Fruit fly (Drosophila melanogaster) whole organism, prepupa: ENCODE results near the gene CG4815.

Experiments
- Blimp-1 ChIP-seq: fragments of 200-800 bp; sonication (Bioruptor generic); optimal IDR thresholded peaks from 3 replicates; lab custom pipeline; 2017; ENCODE audit warnings: missing biosample characterization, missing genetic modification characterization, mild to moderate bottlenecking, moderate library complexity, missing genetic modification reagents
- CG11294 ChIP-seq: fragments of 200-800 bp; sonication (Bioruptor generic); IDR thresholded peaks from 2 replicates; pipeline ENCODE4 v1.3.6; 2022; ENCODE audit warnings: missing biosample characterization, missing genetic modification characterization
- CG11902 ChIP-seq: fragments of 200-800 bp; sonication (Bioruptor generic); optimal IDR thresholded peaks from 3 replicates; lab custom pipeline; 2016; ENCODE audit warnings: missing biosample characterization, missing genetic modification characterization
- CG15336 ChIP-seq: fragments of 200-800 bp; sonication (Bioruptor generic); IDR thresholded peaks from 2 replicates; pipeline ENCODE4 v1.3.6; 2022; ENCODE audit warnings: missing biosample characterization, missing genetic modification characterization
- CG1621 ChIP-seq: fragments of 200-800 bp; sonication (Bioruptor generic); optimal IDR thresholded peaks from 3 replicates; lab custom pipeline; 2018; ENCODE audit warnings: missing biosample characterization, mild to moderate bottlenecking, missing genetic modification characterization
- CG16779 ChIP-seq: fragments of 200-800 bp; sonication (Bioruptor generic); optimal IDR thresholded peaks from 3 replicates; lab custom pipeline; 2017; ENCODE audit warnings: missing biosample characterization, mild to moderate bottlenecking, missing genetic modification characterization
- CG3032 ChIP-seq: fragments of 200-800 bp; optimal IDR thresholded peaks from 2 replicates; lab custom pipeline; 2019; ENCODE audit warnings: missing biosample characterization, mild to moderate bottlenecking, missing genetic modification characterization, moderate library complexity
- CG31627 ChIP-seq: fragments of 200-800 bp; sonication (Bioruptor generic); optimal IDR thresholded peaks from 3 replicates; lab custom pipeline; 2016; ENCODE audit warnings: missing biosample characterization, missing genetic modification characterization
- CG32006 ChIP-seq: fragments of 200-800 bp; sonication (Bioruptor generic); optimal IDR thresholded peaks from 3 replicates; lab custom pipeline; 2017; ENCODE audit warnings: missing biosample characterization, mild to moderate bottlenecking, missing genetic modification characterization
- CG34406 ChIP-seq: fragments of 200-800 bp; sonication (Bioruptor generic); optimal IDR thresholded peaks from 3 replicates; lab custom pipeline; 2016; ENCODE audit warnings: missing biosample characterization, missing genetic modification characterization
- CG3919 ChIP-seq: fragments of 200-800 bp; sonication (Bioruptor generic); optimal IDR thresholded peaks from 3 replicates; lab custom pipeline; 2016; ENCODE audit warnings: missing biosample characterization, missing genetic modification characterization
- CG6792 ChIP-seq: fragments of 200-800 bp; sonication (Bioruptor generic); optimal IDR thresholded peaks from 3 replicates; lab custom pipeline; 2016; ENCODE audit warnings: missing biosample characterization, missing genetic modification characterization
- CG7368 ChIP-seq: fragments of 200-800 bp; sonication (Bioruptor generic); optimal IDR thresholded peaks from 3 replicates; lab custom pipeline; 2016; ENCODE audit warnings: missing biosample characterization, missing genetic modification characterization
- CG8119 ChIP-seq: fragments of 200-800 bp; sonication (Bioruptor generic); IDR thresholded peaks from 3 replicates; pipeline ENCODE4 v1.3.6; 2022; ENCODE audit warnings: missing biosample characterization, missing genetic modification characterization
- CG8632 ChIP-seq: fragments of 200-800 bp; sonication (Bioruptor generic); optimal IDR thresholded peaks from 3 replicates; lab custom pipeline; 2016; ENCODE audit warnings: missing biosample characterization, missing genetic modification characterization
- Eip78C ChIP-seq: fragments of 200-800 bp; sonication (Bioruptor generic); peaks from one replicate; lab custom pipeline; 2016; ENCODE audit warnings: missing biosample characterization, missing genetic modification characterization
- Eip93F ChIP-seq: fragments of 200-800 bp; sonication (Bioruptor generic); optimal IDR thresholded peaks from 2 replicates; lab custom pipeline; 2016; ENCODE audit warnings: missing biosample characterization, mild to moderate bottlenecking, missing genetic modification characterization
- Lpt ChIP-seq: fragments of 200-800 bp; sonication (Bioruptor generic); optimal IDR thresholded peaks from 3 replicates; lab custom pipeline; 2016; ENCODE audit warnings: missing biosample characterization, missing genetic modification characterization
- Met ChIP-seq: fragments of 200-800 bp; sonication (Bioruptor generic); optimal IDR thresholded peaks from 3 replicates; lab custom pipeline; 2016; ENCODE audit warnings: missing biosample characterization, missing genetic modification characterization
- OdsH ChIP-seq: fragments of 200-800 bp; sonication (Bioruptor generic); optimal IDR thresholded peaks from 3 replicates; lab custom pipeline; 2016; ENCODE audit warnings: missing biosample characterization, missing genetic modification characterization
- Smox ChIP-seq: fragments of 200-800 bp; sonication (Bioruptor generic); optimal IDR thresholded peaks from 3 replicates; lab custom pipeline; 2016; ENCODE audit warnings: missing biosample characterization, missing genetic modification characterization
- Sox102F ChIP-seq: fragments of 200-800 bp; sonication (Bioruptor generic); optimal IDR thresholded peaks from 2 replicates; lab custom pipeline; 2016; ENCODE audit warnings: missing biosample characterization, mild to moderate bottlenecking, missing genetic modification characterization
- Sox14 ChIP-seq: fragments of 200-800 bp; sonication (Bioruptor generic); optimal IDR thresholded peaks from 3 replicates; lab custom pipeline; 2016; ENCODE audit warnings: missing biosample characterization, missing genetic modification characterization
- acj6 ChIP-seq: fragments of 200-800 bp; sonication (Bioruptor generic); optimal IDR thresholded peaks from 3 replicates; lab custom pipeline; 2016; ENCODE audit warnings: missing biosample characterization, missing genetic modification characterization
- dsx ChIP-seq: fragments of 200-800 bp; optimal IDR thresholded peaks from 3 replicates; lab custom pipeline; 2019; ENCODE audit warnings: missing biosample characterization, mild to moderate bottlenecking, missing genetic modification characterization, moderate library complexity; ENCODE audit not compliant: poor library complexity, severe bottlenecking
- esn ChIP-seq: fragments of 200-800 bp; sonication (Bioruptor generic); optimal IDR thresholded peaks from 2 replicates; lab custom pipeline; 2016; ENCODE audit warnings: missing biosample characterization, mild to moderate bottlenecking, missing genetic modification characterization, moderate library complexity
- fd59A ChIP-seq: fragments of 200-800 bp; sonication (Bioruptor generic); optimal IDR thresholded peaks from 2 replicates; lab custom pipeline; 2017; ENCODE audit warnings: missing biosample characterization, mild to moderate bottlenecking, missing genetic modification characterization, missing genetic modification reagents
- lz ChIP-seq: fragments of 200-800 bp; sonication (Bioruptor generic); optimal IDR thresholded peaks from 3 replicates; lab custom pipeline; 2016; ENCODE audit warnings: missing biosample characterization, missing genetic modification characterization
- net ChIP-seq: fragments of 200-800 bp; sonication (Bioruptor generic); optimal IDR thresholded peaks from 3 replicates; lab custom pipeline; 2016; ENCODE audit warnings: missing biosample characterization, missing genetic modification characterization
- pdm3 ChIP-seq: fragments of 200-800 bp; sonication (Bioruptor generic); optimal IDR thresholded peaks from 3 replicates; lab custom pipeline; 2016; ENCODE audit warnings: missing biosample characterization, missing genetic modification characterization
- salr ChIP-seq, 2 experiments: fragments of 200-800 bp; sonication (Bioruptor generic); optimal IDR thresholded peaks; 3 replicates each; lab custom pipeline; 2016 to 2018; ENCODE audit warnings: missing biosample characterization in 2 of 2, missing genetic modification characterization in 2 of 2, mild to moderate bottlenecking in 1 of 2
- svp ChIP-seq: fragments of 200-800 bp; sonication (Bioruptor generic); peaks from one replicate; lab custom pipeline; 2016; ENCODE audit warnings: missing biosample characterization, missing genetic modification characterization
- topi ChIP-seq: fragments of 200-800 bp; sonication (Bioruptor generic); optimal IDR thresholded peaks from 3 replicates; lab custom pipeline; 2016; ENCODE audit warnings: missing biosample characterization, missing genetic modification characterization
- vri ChIP-seq: fragments of 200-800 bp; sonication (Bioruptor generic); optimal IDR thresholded peaks from 3 replicates; lab custom pipeline; 2016; ENCODE audit warnings: missing biosample characterization, mild to moderate bottlenecking, missing genetic modification characterization

CG4815 gene

DNA sequence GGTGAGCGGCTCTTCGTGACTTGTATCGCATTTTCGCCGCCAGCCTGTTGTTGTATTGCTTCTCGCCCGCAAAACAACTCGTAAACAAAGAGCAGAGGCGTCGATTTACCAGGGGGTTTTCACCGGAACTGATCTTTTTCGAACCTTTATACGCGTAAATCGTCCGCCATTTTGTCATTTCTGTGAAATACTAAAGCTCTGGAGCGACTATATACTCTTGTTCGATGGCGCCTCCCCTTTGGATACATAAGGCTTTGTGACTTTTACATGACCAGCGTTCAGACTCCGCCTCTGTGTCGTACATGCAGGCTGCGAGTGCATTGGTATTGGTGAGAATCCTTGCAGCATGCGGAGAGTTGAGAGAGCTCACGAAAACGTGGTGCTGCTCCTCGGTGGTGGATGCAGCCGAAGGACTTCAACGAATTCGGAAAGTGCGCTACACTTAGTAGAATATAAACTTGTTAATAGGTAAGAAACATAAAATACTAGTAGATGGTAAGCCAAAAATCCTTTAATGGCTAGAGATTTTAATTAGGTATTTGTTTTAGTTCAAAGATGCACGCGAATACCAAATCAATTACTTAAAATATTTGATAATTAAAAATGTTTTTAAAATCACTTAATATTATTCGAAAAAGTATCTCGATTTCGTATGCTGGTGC is 34.8 kb upstream of the CG4815 start (continued):
- TF ChIP-seq CG7368 (GFP tag; lab: Kevin White, UChicago) (peak; percentile 46), CG3919 (GFP tag; lab: Kevin White, UChicago) (peak; percentile 50), CG31627 (peak; percentile 28), CG15336 (GFP tag; lab: Robert Waterston, UW) (peak; percentile 25), pdm3 (GFP tag; lab: Kevin White, UChicago) (peak; percentile 57), CG8119 (GFP tag; lab: Robert Waterston, UW) (peak; percentile 52; the same call in 2 of the 3 replicates), CG32006 (GFP tag; lab: Kevin White, UChicago) (peak; percentile 65), CG11902 (GFP tag; lab: Kevin White, UChicago) (no peak), Sox14 (GFP tag; lab: Kevin White, UChicago) (peak; percentile 14), Sox102F (GFP tag; lab: Kevin White, UChicago) (peak; percentile 44), vri (GFP tag; lab: Kevin White, UChicago) (no peak), acj6 (peak; percentile 31), CG11294 (GFP tag; lab: Robert Waterston, UW) (peak; percentile 39), lz (peak; percentile 23), CG3032 (tag; lab: Kevin White, UChicago) (peak; percentile 40), OdsH (GFP tag; lab: Kevin White, UChicago) (peak; percentile 38), CG1621 (peak; percentile 40)

DNA sequence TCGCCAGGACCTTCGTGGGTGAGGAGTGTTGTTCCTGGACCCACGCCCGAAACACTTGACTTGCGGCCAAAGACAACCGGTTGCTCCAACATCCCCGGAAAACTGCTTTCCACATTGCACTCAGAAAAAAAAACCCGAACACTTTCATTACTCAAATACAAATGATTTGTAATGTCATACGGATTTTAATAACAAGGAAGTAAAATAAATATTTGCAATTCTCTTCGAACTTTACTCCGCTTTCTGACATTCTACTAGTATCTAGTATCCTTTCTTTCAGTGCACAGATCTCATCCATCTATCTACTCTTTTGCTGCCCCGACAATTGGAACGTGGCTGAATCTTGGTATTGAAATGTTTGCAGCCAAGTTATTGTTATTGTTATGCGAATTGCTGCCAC is 30.0 kb upstream of the CG4815 start:
- TF ChIP-seq Eip93F (no peak), svp (peak; percentile 53), Eip78C (GFP tag; lab: Kevin White, UChicago) (peak; percentile 5), Smox (GFP tag; lab: Kevin White, UChicago) (no peak)
- TF ChIP-seq, all 60 proteins: peak for 2

DNA sequence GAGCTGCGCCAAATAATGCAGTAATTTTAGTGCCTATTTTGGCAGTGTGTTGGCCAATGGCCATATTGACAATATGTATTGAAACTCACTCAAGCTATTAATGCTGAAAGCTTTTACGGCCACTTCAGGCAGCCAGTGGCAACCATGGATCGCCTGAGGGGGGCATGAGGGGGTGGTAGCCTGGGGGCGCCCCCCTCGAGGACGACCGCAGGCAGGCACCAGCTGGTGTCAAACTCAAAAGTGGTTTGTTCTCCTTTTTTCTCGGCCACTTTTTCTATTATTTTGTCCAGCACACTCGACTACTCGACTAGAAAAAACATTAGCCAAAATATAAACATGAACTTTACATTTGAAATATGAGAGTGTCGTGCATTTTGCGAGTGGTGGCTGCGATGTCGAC is 29.2 kb upstream of the CG4815 start:
- TF ChIP-seq salr (GFP tag; optimal IDR thresholded peaks at IDR 0.05; lab: Kevin White, UChicago) (no peak), fd59A (GFP tag; lab: Kevin White, UChicago) (no peak), dsx (GFP tag; lab: Kevin White, UChicago) (no peak), CG6792 (GFP tag; lab: Kevin White, UChicago) (no peak), CG34406 (GFP tag; lab: Kevin White, UChicago) (no peak), Sox14 (GFP tag; lab: Kevin White, UChicago) (no peak), lz (no peak), CG11902 (GFP tag; lab: Kevin White, UChicago) (no peak), CG8632 (GFP tag; lab: Kevin White, UChicago) (no peak), Lpt (GFP tag; lab: Kevin White, UChicago) (no peak), Met (no peak), net (GFP tag; lab: Kevin White, UChicago) (no peak), CG31627 (no peak), CG32006 (GFP tag; lab: Kevin White, UChicago) (no peak), esn (GFP tag; lab: Kevin White, UChicago) (no peak), Blimp-1 (GFP tag; lab: Kevin White, UChicago) (no peak), topi (GFP tag; lab: Kevin White, UChicago) (no peak), CG7368 (GFP tag; lab: Kevin White, UChicago) (no peak)

DNA sequence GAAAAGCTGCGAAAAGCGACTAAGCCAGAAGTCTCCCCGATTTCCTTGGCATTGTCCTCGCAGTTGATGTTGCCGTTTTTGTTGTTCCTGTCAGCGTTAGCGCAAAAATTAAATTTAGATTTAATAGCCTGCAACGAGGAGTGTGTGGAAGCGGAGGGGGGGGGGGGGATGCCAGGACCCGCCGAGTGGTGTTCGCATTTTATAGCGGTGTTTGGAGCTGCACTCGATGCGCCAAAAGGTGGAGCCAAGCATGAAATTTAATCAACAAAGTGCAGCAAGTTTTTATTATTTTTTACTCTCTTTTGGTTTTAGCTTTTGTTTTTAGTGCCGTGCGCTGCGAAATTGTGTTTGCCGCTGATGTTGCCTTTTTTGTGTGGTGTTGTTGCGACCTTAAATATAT is 24.5 kb upstream of the CG4815 start:
- TF ChIP-seq CG3032 (tag; lab: Kevin White, UChicago): no peak

DNA sequence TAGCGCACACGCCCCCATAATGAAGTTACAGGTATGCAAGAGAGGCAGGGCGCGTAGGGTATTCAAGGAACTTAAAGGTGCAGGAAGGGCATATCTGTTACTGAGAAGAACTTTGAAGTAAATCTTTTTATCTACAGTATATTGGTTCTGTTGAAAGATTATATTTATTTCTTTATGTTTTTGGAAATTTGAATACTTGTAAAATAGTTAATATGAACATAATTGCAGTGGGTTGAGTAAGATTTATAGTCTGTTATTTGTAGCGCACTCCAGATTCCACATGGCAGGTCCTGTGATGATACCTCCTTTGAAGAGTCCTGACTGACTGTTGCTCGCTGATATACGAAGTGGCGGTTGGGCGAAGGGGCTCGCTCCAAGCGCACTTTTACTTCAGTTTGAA is 13.5 kb upstream of the CG4815 start:
- TF ChIP-seq CG16779: no peak
- TF ChIP-seq Eip78C (GFP tag; lab: Kevin White, UChicago): peak; percentile 60
